Worm (Caenorhabditis elegans) whole organism, late embryonic: ENCODE results near the gene srw-108.

Experiments
- C08G9.2 ChIP-seq: sonication (generic microtip); optimal IDR thresholded peaks from 2 replicates; lab custom pipeline; 2016; ENCODE audit warnings: mild to moderate bottlenecking, missing genetic modification characterization, moderate library complexity, missing compliant biosample characterization
- C38D4.7 ChIP-seq: fragments of 200-800 bp; sonication (Bioruptor generic); optimal IDR thresholded peaks from 2 replicates; lab custom pipeline; 2018; ENCODE audit warnings: mild to moderate bottlenecking, missing genetic modification characterization, moderate library complexity, missing compliant biosample characterization
- F13H6.1 ChIP-seq: sonication (generic microtip); optimal IDR thresholded peaks from 2 replicates; lab custom pipeline; 2016; ENCODE audit warnings: missing genetic modification characterization, missing compliant biosample characterization
- K02D7.2 ChIP-seq: sonication (generic microtip); optimal IDR thresholded peaks from 2 replicates; lab custom pipeline; 2017; ENCODE audit warnings: mild to moderate bottlenecking, missing genetic modification characterization, missing compliant biosample characterization
- K09A11.1 ChIP-seq: sonication (generic microtip); optimal IDR thresholded peaks from 2 replicates; lab custom pipeline; 2017; ENCODE audit warnings: antibody characterized with exemption, mild to moderate bottlenecking, missing genetic modification characterization, missing compliant biosample characterization; ENCODE audit not compliant: insufficient read depth
- T23F11.4 ChIP-seq: fragments of 200-800 bp; sonication (Bioruptor generic); optimal IDR thresholded peaks from 2 replicates; lab custom pipeline; 2018; ENCODE audit warnings: mild to moderate bottlenecking, missing genetic modification characterization, missing compliant biosample characterization
- Y22D7AL.16 ChIP-seq: sonication (generic microtip); optimal IDR thresholded peaks from 2 replicates; lab custom pipeline; 2016; ENCODE audit warnings: missing genetic modification characterization, missing compliant biosample characterization
- ceh-30 ChIP-seq: fragments of 150-350 bp; optimal IDR thresholded peaks from 2 replicates; lab custom pipeline; 2014; ENCODE audit warnings: missing biosample characterization, missing genetic modification characterization
- ceh-34 ChIP-seq: sonication (generic microtip); optimal IDR thresholded peaks from 2 replicates; lab custom pipeline; 2016; ENCODE audit warnings: mild to moderate bottlenecking, missing genetic modification characterization, missing compliant biosample characterization
- ceh-9 ChIP-seq: sonication (generic microtip); optimal IDR thresholded peaks from 2 replicates; lab custom pipeline; 2016; ENCODE audit warnings: mild to moderate bottlenecking, missing genetic modification characterization, inconsistent platforms, missing compliant biosample characterization
- dve-1 ChIP-seq: sonication (generic microtip); optimal IDR thresholded peaks from 2 replicates; lab custom pipeline; 2017; ENCODE audit warnings: antibody characterized with exemption, mild to moderate bottlenecking, missing genetic modification characterization, missing compliant biosample characterization
- elt-2 ChIP-seq: sonication (generic microtip); optimal IDR thresholded peaks from 2 replicates; lab custom pipeline; 2016; ENCODE audit warnings: missing genetic modification reagents, missing genetic modification characterization, missing compliant biosample characterization
- ets-4 ChIP-seq: sonication (generic microtip); optimal IDR thresholded peaks from 2 replicates; lab custom pipeline; 2016; ENCODE audit warnings: missing genetic modification characterization, missing compliant biosample characterization
- eyg-1 ChIP-seq: sonication (generic microtip); optimal IDR thresholded peaks from 2 replicates; lab custom pipeline; 2016; ENCODE audit warnings: missing genotype, missing genetic modification characterization, missing compliant biosample characterization
- fax-1 ChIP-seq: sonication (generic microtip); optimal IDR thresholded peaks from 2 replicates; lab custom pipeline; 2016; ENCODE audit warnings: missing genotype, missing genetic modification characterization, missing compliant biosample characterization
- hlh-15 ChIP-seq: sonication (generic microtip); optimal IDR thresholded peaks from 2 replicates; lab custom pipeline; 2016; ENCODE audit warnings: missing genetic modification characterization, missing compliant biosample characterization
- hlh-6 ChIP-seq: sonication (generic microtip); optimal IDR thresholded peaks from 2 replicates; lab custom pipeline; 2016; ENCODE audit warnings: missing genotype, missing genetic modification characterization, missing compliant biosample characterization
- hlh-8 ChIP-seq: sonication (generic microtip); optimal IDR thresholded peaks from 2 replicates; lab custom pipeline; 2016; ENCODE audit warnings: missing genotype, missing genetic modification characterization, missing compliant biosample characterization
- lim-6 ChIP-seq: sonication (generic microtip); optimal IDR thresholded peaks from 2 replicates; lab custom pipeline; 2016; ENCODE audit warnings: missing genetic modification characterization, missing compliant biosample characterization
- lin-11 ChIP-seq: fragments of 200-800 bp; sonication (Bioruptor generic); optimal IDR thresholded peaks from 2 replicates; lab custom pipeline; 2018; ENCODE audit warnings: mild to moderate bottlenecking, missing genetic modification characterization, missing compliant biosample characterization
- madf-2 ChIP-seq: sonication (generic microtip); optimal IDR thresholded peaks from 2 replicates; lab custom pipeline; 2017; ENCODE audit warnings: missing genetic modification characterization, missing compliant biosample characterization
- nfya-1 ChIP-seq: sonication (generic microtip); optimal IDR thresholded peaks from 2 replicates; lab custom pipeline; 2017; ENCODE audit warnings: missing genetic modification characterization, mild to moderate bottlenecking, missing compliant biosample characterization, antibody characterized with exemption, moderate library complexity
- nhr-232 ChIP-seq: sonication (generic microtip); optimal IDR thresholded peaks from 2 replicates; lab custom pipeline; 2016; ENCODE audit warnings: missing genetic modification characterization, missing compliant biosample characterization
- npax-4 ChIP-seq: sonication (generic microtip); optimal IDR thresholded peaks from 2 replicates; lab custom pipeline; 2016; ENCODE audit warnings: missing genetic modification characterization, missing compliant biosample characterization
- pax-1 ChIP-seq: fragments of 150-350 bp; optimal IDR thresholded peaks from 2 replicates; lab custom pipeline; 2014; ENCODE audit warnings: missing biosample characterization, missing genetic modification characterization
- pha-4 ChIP-seq: fragments of 150-350 bp; optimal IDR thresholded peaks from 2 replicates; lab custom pipeline; 2018; ENCODE audit warnings: missing biosample characterization, missing genetic modification reagents, missing genetic modification characterization
- ref-2 ChIP-seq: sonication (generic microtip); optimal IDR thresholded peaks from 2 replicates; lab custom pipeline; 2016; ENCODE audit warnings: missing genetic modification characterization, missing compliant biosample characterization
- sdc-2 ChIP-seq: sonication (generic microtip); optimal IDR thresholded peaks from 2 replicates; lab custom pipeline; 2016; ENCODE audit warnings: missing genotype, missing genetic modification characterization, missing compliant biosample characterization
- sox-2 ChIP-seq: fragments of 200-800 bp; sonication (Bioruptor generic); IDR thresholded peaks from 2 replicates; pipeline ENCODE4 v1.3.6; 2022; ENCODE audit warnings: missing genetic modification reagents, missing genetic modification characterization, missing compliant biosample characterization
- syd-9 ChIP-seq: sonication (generic microtip); optimal IDR thresholded peaks from 2 replicates; lab custom pipeline; 2016; ENCODE audit warnings: mild to moderate bottlenecking, missing genetic modification characterization, moderate library complexity, missing compliant biosample characterization
- tbx-2 ChIP-seq: sonication (generic microtip); optimal IDR thresholded peaks from 2 replicates; lab custom pipeline; 2016; ENCODE audit warnings: missing genetic modification characterization, missing compliant biosample characterization
- tbx-7 ChIP-seq: sonication (generic microtip); optimal IDR thresholded peaks from 2 replicates; lab custom pipeline; 2016; ENCODE audit warnings: missing genotype, missing genetic modification characterization, missing compliant biosample characterization
- unc-55 ChIP-seq: sonication (generic microtip); optimal IDR thresholded peaks from 2 replicates; lab custom pipeline; 2017; ENCODE audit warnings: missing biosample characterization, missing genetic modification reagents, missing genetic modification characterization
- unc-86 ChIP-seq: sonication (generic microtip); optimal IDR thresholded peaks from 2 replicates; lab custom pipeline; 2016; ENCODE audit warnings: missing genetic modification characterization, missing compliant biosample characterization
- ztf-16 ChIP-seq: sonication (generic microtip); optimal IDR thresholded peaks from 2 replicates; lab custom pipeline; 2017; ENCODE audit warnings: missing genetic modification characterization, missing compliant biosample characterization

srw-108 gene

DNA sequence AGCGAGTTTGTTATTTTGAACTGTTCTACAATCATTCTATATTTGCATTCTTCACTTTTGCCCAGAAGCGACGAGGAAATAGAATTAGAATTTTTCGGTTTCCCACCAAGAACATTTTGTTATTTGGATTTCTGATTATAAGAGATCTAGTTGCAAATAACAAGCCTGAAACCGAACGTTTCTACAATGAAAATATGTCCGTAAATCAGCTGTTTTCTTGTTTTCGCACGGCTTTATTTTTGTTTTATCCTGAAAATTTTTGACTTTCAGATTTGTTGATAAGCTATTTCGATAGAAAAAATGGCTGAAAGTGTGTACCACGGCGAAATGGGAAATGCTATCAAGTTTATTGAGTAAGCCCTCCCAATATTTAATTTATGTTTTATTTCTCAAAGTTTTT, at the start of gene srw-108:
Gene srw-108 (plus strand): TSS at position 301 of the 400 bp plus-strand sequence.
- TF ChIP-seq ets-4, result no peak
- TF ChIP-seq tbx-2 (tag; lab: Kevin White, UChicago), result no peak
- no peak for TF ChIP-seq ref-2 (tag; lab: Kevin White, UChicago)
- TF ChIP-seq ceh-9 (tag; lab: Kevin White, UChicago), result no peak
- TF ChIP-seq nfya-1 (tag; lab: Kevin White, UChicago), result no peak
- TF ChIP-seq K02D7.2 (tag; lab: Kevin White, UChicago), result no peak
- TF ChIP-seq nhr-232, result no peak
- no peak for TF ChIP-seq ceh-30 (tag; lab: Kevin White, UChicago)
- no peak for TF ChIP-seq eyg-1 (tag; lab: Kevin White, UChicago)
- no peak for TF ChIP-seq C08G9.2 (tag; lab: Kevin White, UChicago)
- TF ChIP-seq lin-11 (tag; lab: Kevin White, UChicago), result no peak

ce11 chrV:479046-479445, 48.7 kb upstream of the srw-108 start:
- TF ChIP-seq ceh-9 (tag; lab: Kevin White, UChicago) (no peak), pha-4 (tag; lab: Kevin White, UChicago) (no peak), syd-9 (tag; lab: Kevin White, UChicago) (no peak), ceh-30 (tag; lab: Kevin White, UChicago) (no peak), eyg-1 (tag; lab: Kevin White, UChicago) (no peak), nhr-232 (no peak), lin-11 (tag; lab: Kevin White, UChicago) (no peak), tbx-2 (tag; lab: Kevin White, UChicago) (no peak), unc-55 (GFP tag; lab: Kevin White, UChicago) (no peak), ztf-16 (tag; lab: Kevin White, UChicago) (no peak), nfya-1 (tag; lab: Kevin White, UChicago) (no peak), C38D4.7 (GFP tag; lab: Kevin White, UChicago) (no peak), K09A11.1 (tag; lab: Kevin White, UChicago) (no peak), madf-2 (tag; lab: Kevin White, UChicago) (no peak), hlh-15 (tag; lab: Kevin White, UChicago) (no peak), F13H6.1 (tag; lab: Kevin White, UChicago) (no peak), hlh-6 (tag; lab: Kevin White, UChicago) (no peak)
- TF ChIP-seq, all 69 proteins: peak for 0

- TF ChIP-seq nfya-1 (tag; lab: Kevin White, UChicago) (peak; percentile 34), lim-6 (tag; lab: Kevin White, UChicago) (no peak)
Observed at ce11 chrV:482860-483259, 44.8 kb upstream of the srw-108 start.

- TF ChIP-seq sdc-2 (tag; lab: Kevin White, UChicago) (no peak), elt-2 (tag; lab: Kevin White, UChicago) (peak; percentile 59)
Observed at ce11 chrV:483289-483795, 44.4 kb upstream of the srw-108 start, which contains the start of gene nhr-130. TSS of gene nhr-130 (minus strand) at chrV:483339.

DNA sequence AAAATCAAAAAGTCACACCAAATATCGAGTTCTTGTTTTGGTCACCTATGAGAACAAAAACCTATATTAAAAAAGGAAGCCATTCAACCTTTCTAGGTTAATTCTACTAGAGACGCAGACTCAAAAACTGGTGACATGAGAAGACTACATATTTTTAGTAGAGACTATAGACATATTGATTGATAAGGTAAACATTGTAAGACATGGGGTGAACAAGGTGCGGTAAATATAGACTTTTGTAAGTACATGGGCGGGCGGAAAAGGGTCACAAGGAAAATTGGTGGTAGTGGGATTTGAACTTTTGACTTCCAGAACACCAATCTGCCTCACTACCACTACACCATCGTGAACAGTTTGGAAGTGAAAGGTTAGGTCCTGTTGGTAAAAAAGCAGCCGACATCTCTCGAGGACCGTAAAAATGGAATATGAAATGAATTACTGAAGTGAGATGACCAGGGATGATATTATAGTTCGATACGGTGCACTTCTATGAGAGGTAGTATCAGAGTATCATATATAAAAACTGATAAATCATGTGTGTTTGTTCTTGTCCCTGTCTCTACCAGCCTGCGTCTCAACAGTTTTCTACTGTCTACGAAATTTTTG, 43.3 kb upstream of the srw-108 start, which contains the start of gene nhr-212:
Gene nhr-212 (plus strand): TSS at position 573 of the 606 bp plus-strand sequence.
- TF ChIP-seq sox-2 (GFP tag; lab: Robert Waterston, UW) (no peak), fax-1 (tag; lab: Kevin White, UChicago) (no peak), hlh-15 (tag; lab: Kevin White, UChicago) (no peak), npax-4 (tag; lab: Kevin White, UChicago) (no peak), tbx-7 (tag; lab: Kevin White, UChicago) (no peak), hlh-8 (no peak), unc-86 (tag; lab: Kevin White, UChicago) (no peak), pax-1 (no peak), lin-11 (tag; lab: Kevin White, UChicago) (no peak), ceh-34 (tag; lab: Kevin White, UChicago) (no peak), dve-1 (tag; lab: Kevin White, UChicago) (no peak), ets-4 (no peak), ztf-16 (tag; lab: Kevin White, UChicago) (no peak), T23F11.4 (GFP tag; lab: Kevin White, UChicago) (no peak), ceh-9 (tag; lab: Kevin White, UChicago) (no peak), tbx-2 (tag; lab: Kevin White, UChicago) (no peak), F13H6.1 (tag; lab: Kevin White, UChicago) (no peak), K02D7.2 (tag; lab: Kevin White, UChicago) (no peak), Y22D7AL.16 (tag; lab: Kevin White, UChicago) (no peak), nfya-1 (tag; lab: Kevin White, UChicago) (no peak)
- TF ChIP-seq, all 69 proteins: peak for 0
